Worm (Caenorhabditis elegans): ENCODE data around the gene ZK418.7.
A peak's percentile ranks its signal among the peaks of the same experiment; 100 is the strongest.

The ZK418.7 gene

DNA sequence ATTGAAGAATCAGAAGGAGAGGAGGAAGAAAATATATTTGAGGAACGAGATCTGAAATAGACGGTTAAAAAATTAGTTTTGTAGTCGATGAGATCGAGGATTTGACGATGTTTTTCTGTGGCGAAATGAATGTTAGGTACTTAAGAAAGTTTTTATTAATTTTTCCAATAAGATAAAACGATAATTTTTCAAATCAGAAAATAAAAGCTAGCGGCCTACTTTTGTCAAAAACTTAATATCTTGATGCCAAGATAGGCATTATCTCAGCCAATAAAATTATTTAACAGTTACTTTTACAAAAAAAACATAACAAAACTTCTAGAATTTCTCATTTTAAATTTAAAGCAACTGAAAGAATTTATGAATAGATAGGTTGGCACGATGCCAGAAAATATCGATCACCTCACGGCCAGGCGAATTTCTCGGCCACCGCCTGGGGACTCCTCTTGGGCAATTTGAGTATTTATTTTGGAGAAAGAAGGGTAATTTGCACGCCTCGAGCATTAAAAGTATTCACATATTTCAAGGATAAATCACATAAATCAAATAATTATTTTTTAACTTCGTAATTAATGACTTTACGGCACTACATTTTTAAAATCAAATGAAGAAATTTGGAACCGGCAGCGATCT lies 7.2 kb upstream of the ZK418.7 start, which contains the start of gene fubl-2:
TSS of gene fubl-2 (minus strand) at position 51 of the 633 bp plus-strand sequence.
- TF ChIP-seq unc-39 (tag; optimal IDR thresholded peaks at IDR 0.05) (no peak), mep-1 (tag; optimal IDR thresholded peaks at IDR 0.05) (peak; percentile 27), ces-1 (GFP tag; optimal IDR thresholded peaks at IDR 0.05) (peak; percentile 4), lin-13 (tag; optimal IDR thresholded peaks at IDR 0.05) (no peak), ztf-11 (tag; optimal IDR thresholded peaks at IDR 0.05) (no peak), nhr-2 (tag; optimal IDR thresholded peaks at IDR 0.05) (no peak), elt-1 (tag; optimal IDR thresholded peaks at IDR 0.05; ENCODE audit: borderline replicate concordance, insufficient read depth) (no peak), ceh-83 (GFP tag; optimal IDR thresholded peaks at IDR 0.05) (no peak), lsy-2 (tag; optimal IDR thresholded peaks at IDR 0.05) (no peak), sptf-1 (tag; optimal IDR thresholded peaks at IDR 0.05) (no peak), ceh-39 (tag; optimal IDR thresholded peaks at IDR 0.05) (peak; percentile 80), unc-120 (tag; optimal IDR thresholded peaks at IDR 0.05; ENCODE audit: poor library complexity, severe bottlenecking) (no peak)

DNA sequence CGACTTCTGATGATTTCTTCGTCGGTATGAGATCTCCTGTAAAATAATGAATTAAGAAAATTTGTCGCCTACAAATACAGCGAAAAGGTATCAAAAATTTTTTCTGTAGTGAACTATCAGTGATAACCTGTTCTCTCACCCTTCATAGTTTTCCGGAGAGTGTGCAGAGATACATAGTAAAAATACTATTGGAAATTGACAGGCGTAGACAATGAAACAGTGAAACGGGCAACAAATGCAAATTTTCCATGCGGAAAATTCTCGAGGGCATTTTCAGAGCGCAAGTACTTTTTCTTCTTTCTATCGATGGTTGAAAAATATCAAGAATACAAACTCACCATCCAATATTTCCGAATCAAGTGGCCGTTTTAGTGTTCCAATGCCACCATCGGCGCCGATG lies 6.6 kb upstream of the ZK418.7 start:
- TF ChIP-seq elt-1 (tag; optimal IDR thresholded peaks at IDR 0.05; ENCODE audit: borderline replicate concordance, insufficient read depth) = no peak
- no peak for TF ChIP-seq lin-13 (tag; optimal IDR thresholded peaks at IDR 0.05)
- TF ChIP-seq cnd-1 (tag; optimal IDR thresholded peaks at IDR 0.05) = no peak

DNA sequence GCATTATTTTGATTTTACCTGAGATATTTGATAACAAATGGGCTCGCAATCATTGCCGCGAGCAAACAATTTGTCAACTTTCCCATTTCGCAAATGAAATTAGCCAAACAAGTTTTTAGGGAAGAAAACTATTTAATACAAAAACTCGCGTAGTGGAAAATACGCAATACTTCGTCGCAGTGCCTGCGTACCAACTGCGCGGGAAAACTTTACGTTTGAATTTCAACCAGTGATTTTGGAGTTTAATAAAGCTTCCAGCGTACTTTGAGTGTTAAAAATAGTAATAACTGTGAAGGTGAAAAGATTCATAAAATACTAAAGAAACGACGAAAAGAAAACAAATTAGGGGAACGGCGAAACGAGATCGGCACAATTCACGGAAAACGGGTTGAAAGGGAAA lies 4.3 kb upstream of the ZK418.7 start, which contains the start of gene tofu-7:
TSS of gene tofu-7 (minus strand) at position 111 of the 400 bp plus-strand sequence.
- TF ChIP-seq snpc-4 (tag; optimal IDR thresholded peaks at IDR 0.05) (no peak), nhr-2 (tag; optimal IDR thresholded peaks at IDR 0.05) (no peak), nhr-28 (tag; optimal IDR thresholded peaks at IDR 0.05) (no peak), unc-62 (GFP tag; optimal IDR thresholded peaks at IDR 0.05) (no peak), ham-2 (GFP tag; optimal IDR thresholded peaks at IDR 0.05) (no peak), ceh-43 (GFP tag; optimal IDR thresholded peaks at IDR 0.05) (no peak), sptf-1 (tag; optimal IDR thresholded peaks at IDR 0.05) (no peak), nhr-12 (tag; optimal IDR thresholded peaks at IDR 0.05) (no peak), sem-2 (GFP tag; optimal IDR thresholded peaks at IDR 0.05) (no peak), pha-4 (tag; optimal IDR thresholded peaks at IDR 0.05) (no peak), M03D4.4 (tag; optimal IDR thresholded peaks at IDR 0.05) (no peak), drap-1 (GFP tag; optimal IDR thresholded peaks at IDR 0.05) (no peak), hlh-1 (tag; optimal IDR thresholded peaks at IDR 0.05) (no peak), lsy-2 (tag; optimal IDR thresholded peaks at IDR 0.05) (no peak), nhr-237 (tag; optimal IDR thresholded peaks at IDR 0.05) (no peak), flh-1 (GFP tag; optimal IDR thresholded peaks at IDR 0.05) (no peak), elt-3 (tag; optimal IDR thresholded peaks at IDR 0.05) (no peak), cnd-1 (tag; optimal IDR thresholded peaks at IDR 0.05) (no peak)

DNA sequence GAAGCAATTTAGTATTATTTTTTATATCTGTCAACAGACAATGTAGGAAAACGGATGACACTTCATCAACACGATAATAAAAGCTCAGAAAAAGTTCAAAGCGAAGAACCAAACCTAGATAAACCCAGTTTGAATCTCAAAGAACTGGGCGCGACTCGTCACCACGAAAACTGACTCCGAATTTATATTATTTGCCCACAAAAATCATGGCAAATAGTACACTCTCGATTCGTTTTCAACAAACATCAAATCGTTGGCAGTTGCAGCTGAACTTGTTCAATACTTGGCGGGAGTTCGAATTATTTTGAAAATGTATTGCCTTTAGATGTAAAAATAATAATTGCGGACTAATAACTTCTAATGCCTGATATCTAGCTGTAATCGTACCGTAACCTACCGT lies 2.5 kb upstream of the ZK418.7 start:
- no peak for TF ChIP-seq drap-1 (GFP tag; optimal IDR thresholded peaks at IDR 0.05)
- TF ChIP-seq unc-39 (tag; optimal IDR thresholded peaks at IDR 0.05) = no peak
- TF ChIP-seq ztf-11 (tag; optimal IDR thresholded peaks at IDR 0.05) = no peak
- TF ChIP-seq sptf-1 (tag; optimal IDR thresholded peaks at IDR 0.05) = no peak
- no peak for TF ChIP-seq nhr-76 (tag; optimal IDR thresholded peaks at IDR 0.05)
- TF ChIP-seq lin-32 (GFP tag; optimal IDR thresholded peaks at IDR 0.05) = no peak
- no peak for TF ChIP-seq mep-1 (tag; optimal IDR thresholded peaks at IDR 0.05)
- no peak for TF ChIP-seq ceh-39 (tag; optimal IDR thresholded peaks at IDR 0.05)
- no peak for TF ChIP-seq ces-1 (GFP tag; optimal IDR thresholded peaks at IDR 0.05)
- TF ChIP-seq ham-2 (GFP tag; optimal IDR thresholded peaks at IDR 0.05) = no peak
- no peak for TF ChIP-seq nhr-12 (tag; optimal IDR thresholded peaks at IDR 0.05)
- no peak for TF ChIP-seq mab-5 (tag; optimal IDR thresholded peaks at IDR 0.05)
- TF ChIP-seq elt-1 (tag; optimal IDR thresholded peaks at IDR 0.05; ENCODE audit: borderline replicate concordance, insufficient read depth) = no peak
- TF ChIP-seq snpc-4 (tag; optimal IDR thresholded peaks at IDR 0.05) = no peak
- TF ChIP-seq flh-1 (GFP tag; optimal IDR thresholded peaks at IDR 0.05) = no peak
- no peak for TF ChIP-seq pha-4 (tag; optimal IDR thresholded peaks at IDR 0.05)

DNA sequence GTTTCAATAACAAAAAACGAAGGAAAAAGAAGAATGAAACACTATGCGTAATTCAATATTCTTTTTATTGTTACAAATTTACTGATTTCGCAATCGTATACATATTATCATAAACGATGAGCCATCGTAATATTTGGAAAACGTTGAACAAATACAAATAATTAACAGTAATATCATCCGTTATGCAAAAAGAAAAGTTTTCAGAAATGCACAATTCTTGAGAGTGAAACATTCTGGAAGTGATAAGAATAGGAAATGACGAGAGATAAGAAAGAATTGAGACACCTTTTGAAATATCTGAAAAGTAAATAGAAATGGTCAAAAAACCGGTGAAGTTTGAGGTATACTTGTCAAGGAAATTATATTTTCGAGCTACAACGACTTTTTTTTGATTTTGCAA lies 899 bp upstream of the ZK418.7 start:
- TF ChIP-seq mab-5 (tag; optimal IDR thresholded peaks at IDR 0.05) (no peak), ham-2 (GFP tag; optimal IDR thresholded peaks at IDR 0.05) (no peak), lin-32 (GFP tag; optimal IDR thresholded peaks at IDR 0.05) (no peak), ztf-11 (tag; optimal IDR thresholded peaks at IDR 0.05) (no peak), mls-2 (tag; optimal IDR thresholded peaks at IDR 0.05) (no peak), ces-1 (GFP tag; optimal IDR thresholded peaks at IDR 0.05) (no peak), nhr-237 (tag; optimal IDR thresholded peaks at IDR 0.05) (no peak), hlh-1 (tag; optimal IDR thresholded peaks at IDR 0.05) (no peak), nhr-28 (tag; optimal IDR thresholded peaks at IDR 0.05) (no peak), mep-1 (tag; optimal IDR thresholded peaks at IDR 0.05) (no peak), lin-13 (tag; optimal IDR thresholded peaks at IDR 0.05) (no peak)
